Worm (Caenorhabditis elegans) whole organism, L3 larva: ENCODE data around the gene pdcd-2.
A peak's percentile ranks its signal among the peaks of the same experiment; 100 is the strongest.

ENCODE experiments used
- R02D3.7 ChIP-seq: fragments of 150-350 bp; optimal IDR thresholded peaks from 2 replicates; lab custom pipeline; 2014; ENCODE audit warnings: missing biosample characterization, missing genetic modification characterization
- ZK546.5 ChIP-seq: sonication (generic microtip); optimal IDR thresholded peaks from 2 replicates; lab custom pipeline; 2017; ENCODE audit warnings: missing biosample characterization, missing genetic modification characterization
- aly-2 ChIP-seq: fragments of 150-350 bp; optimal IDR thresholded peaks from 2 replicates; lab custom pipeline; 2014; ENCODE audit warnings: missing biosample characterization, missing genetic modification characterization
- ama-1 ChIP-seq: fragments of 150-350 bp; optimal IDR thresholded peaks from 2 replicates; lab custom pipeline; 2018
- ceh-28 ChIP-seq: fragments of 150-350 bp; optimal IDR thresholded peaks from 2 replicates; lab custom pipeline; 2014; ENCODE audit warnings: missing biosample characterization, missing genetic modification reagents, missing genetic modification characterization
- ceh-82 ChIP-seq: fragments of 150-350 bp; optimal IDR thresholded peaks from 2 replicates; lab custom pipeline; 2014; ENCODE audit warnings: missing biosample characterization, missing genetic modification characterization
- ceh-9 ChIP-seq: sonication (generic microtip); optimal IDR thresholded peaks from 2 replicates; lab custom pipeline; 2018; ENCODE audit warnings: missing biosample characterization, missing genetic modification characterization
- egl-27 ChIP-seq: sonication (generic microtip); optimal IDR thresholded peaks from 4 replicates; lab custom pipeline; 2017; ENCODE audit warnings: missing biosample characterization, missing genetic modification reagents, missing genetic modification characterization
- egl-5 ChIP-seq: fragments of 150-350 bp; optimal IDR thresholded peaks from 2 replicates; lab custom pipeline; 2017; ENCODE audit warnings: missing biosample characterization, missing genetic modification reagents, missing genetic modification characterization, inconsistent platforms
- elt-2 ChIP-seq: sonication (generic microtip); optimal IDR thresholded peaks from 2 replicates; lab custom pipeline; 2016; ENCODE audit warnings: missing genetic modification reagents, mild to moderate bottlenecking, missing genetic modification characterization, missing compliant biosample characterization
- elt-3 ChIP-seq, 3 experiments: fragments of 150-350 bp in 1 of 3; sonication (generic microtip) in 2 of 3; optimal IDR thresholded peaks; 2 replicates in 2 of 3; 4 replicates in 1 of 3; lab custom pipeline; 2014 to 2017; ENCODE audit warnings: missing biosample characterization in 3 of 3, missing genetic modification characterization in 3 of 3
- fkh-10 ChIP-seq: sonication (generic microtip); optimal IDR thresholded peaks from 2 replicates; lab custom pipeline; 2017; ENCODE audit warnings: missing biosample characterization, missing genetic modification reagents, missing genetic modification characterization
- fkh-2 ChIP-seq: fragments of 150-350 bp; optimal IDR thresholded peaks from 2 replicates; lab custom pipeline; 2014; ENCODE audit warnings: missing biosample characterization, missing genetic modification reagents, missing genetic modification characterization
- hmg-11 ChIP-seq: sonication (generic microtip); optimal IDR thresholded peaks from 2 replicates; lab custom pipeline; 2016; ENCODE audit warnings: missing genetic modification characterization, missing compliant biosample characterization
- jun-1 ChIP-seq: fragments of 150-350 bp; optimal IDR thresholded peaks from 2 replicates; lab custom pipeline; 2014; ENCODE audit warnings: missing biosample characterization, missing genetic modification reagents, missing genetic modification characterization
- lin-15B ChIP-seq: fragments of 150-350 bp; optimal IDR thresholded peaks from 2 replicates; lab custom pipeline; 2014; ENCODE audit warnings: missing biosample characterization, missing genetic modification characterization
- lin-39 ChIP-seq: fragments of 150-350 bp; optimal IDR thresholded peaks from 2 replicates; lab custom pipeline; 2018; ENCODE audit warnings: missing biosample characterization, missing genetic modification reagents, missing genetic modification characterization
- lsy-12 ChIP-seq: sonication (generic microtip); optimal IDR thresholded peaks from 2 replicates; lab custom pipeline; 2016; ENCODE audit warnings: mild to moderate bottlenecking, missing genetic modification characterization, missing compliant biosample characterization
- mdl-1 ChIP-seq: fragments of 150-350 bp; optimal IDR thresholded peaks from 2 replicates; lab custom pipeline; 2014; ENCODE audit warnings: missing biosample characterization, missing genetic modification characterization
- mml-1 ChIP-seq: fragments of 150-350 bp; sonication (generic microtip); optimal IDR thresholded peaks from 3 replicates; lab custom pipeline; 2014; ENCODE audit warnings: missing biosample characterization, missing genetic modification characterization
- nfya-1 ChIP-seq: sonication (generic microtip); optimal IDR thresholded peaks from 2 replicates; lab custom pipeline; 2017; ENCODE audit warnings: missing genetic modification characterization, mild to moderate bottlenecking, missing compliant biosample characterization, antibody characterized with exemption, moderate library complexity; ENCODE audit not compliant: insufficient read depth
- nhr-11 ChIP-seq: fragments of 150-350 bp; optimal IDR thresholded peaks from 2 replicates; lab custom pipeline; 2014; ENCODE audit warnings: missing biosample characterization, missing genetic modification characterization
- nhr-23 ChIP-seq: fragments of 150-350 bp; optimal IDR thresholded peaks from 2 replicates; lab custom pipeline; 2014; ENCODE audit warnings: missing biosample characterization, missing genetic modification reagents, missing genetic modification characterization
- nhr-237 ChIP-seq: fragments of 150-350 bp; optimal IDR thresholded peaks from 2 replicates; lab custom pipeline; 2014; ENCODE audit warnings: missing biosample characterization, missing genetic modification characterization
- nhr-25 ChIP-seq: sonication (generic microtip); optimal IDR thresholded peaks from 2 replicates; lab custom pipeline; 2017; ENCODE audit warnings: missing biosample characterization, missing genetic modification characterization
- nhr-43 ChIP-seq: sonication (generic microtip); optimal IDR thresholded peaks from 2 replicates; lab custom pipeline; 2016; ENCODE audit warnings: mild to moderate bottlenecking, missing genetic modification characterization, missing compliant biosample characterization; ENCODE audit not compliant: poor library complexity, severe bottlenecking
- nhr-67 ChIP-seq: fragments of 150-350 bp; optimal IDR thresholded peaks from 2 replicates; lab custom pipeline; 2014; ENCODE audit warnings: missing biosample characterization, missing genetic modification characterization
- nhr-76 ChIP-seq: fragments of 150-350 bp; sonication (generic microtip); optimal IDR thresholded peaks from 5 replicates; lab custom pipeline; 2014; ENCODE audit warnings: missing biosample characterization, missing genetic modification characterization
- nhr-77 ChIP-seq: fragments of 150-350 bp; optimal IDR thresholded peaks from 2 replicates; lab custom pipeline; 2014; ENCODE audit warnings: missing biosample characterization, missing genetic modification characterization
- pha-4 ChIP-seq: fragments of 150-350 bp; optimal IDR thresholded peaks from 2 replicates; lab custom pipeline; 2014; ENCODE audit warnings: missing biosample characterization, missing genetic modification reagents, missing genetic modification characterization
- pqm-1 ChIP-seq: fragments of 150-350 bp; optimal IDR thresholded peaks from 2 replicates; lab custom pipeline; 2017; ENCODE audit warnings: missing biosample characterization, missing genetic modification characterization, inconsistent platforms
- sea-2 ChIP-seq: fragments of 150-350 bp; sonication (generic microtip); optimal IDR thresholded peaks from 4 replicates; lab custom pipeline; 2014; ENCODE audit warnings: missing biosample characterization, missing genetic modification reagents, missing genetic modification characterization
- skn-1 ChIP-seq: fragments of 150-350 bp; optimal IDR thresholded peaks from 2 replicates; lab custom pipeline; 2014; ENCODE audit warnings: missing biosample characterization, missing genetic modification characterization
- snpc-4 ChIP-seq: fragments of 150-350 bp; optimal IDR thresholded peaks from 2 replicates; lab custom pipeline; 2014; ENCODE audit warnings: missing biosample characterization, missing genetic modification characterization
- tbx-2 ChIP-seq: sonication (generic microtip); optimal IDR thresholded peaks from 2 replicates; lab custom pipeline; 2016; ENCODE audit warnings: mild to moderate bottlenecking, missing genetic modification characterization, missing compliant biosample characterization
- unc-39 ChIP-seq: sonication (generic microtip); optimal IDR thresholded peaks from 4 replicates; lab custom pipeline; 2017; ENCODE audit warnings: missing biosample characterization, missing genetic modification characterization
- unc-62 ChIP-seq: fragments of 150-350 bp; sonication (generic microtip); optimal IDR thresholded peaks from 4 replicates; lab custom pipeline; 2014; ENCODE audit warnings: missing biosample characterization, missing genetic modification reagents, missing genetic modification characterization
- zag-1 ChIP-seq: fragments of 150-350 bp; optimal IDR thresholded peaks from 2 replicates; lab custom pipeline; 2014; ENCODE audit warnings: missing biosample characterization, missing genetic modification characterization
- ztf-4 ChIP-seq: fragments of 150-350 bp; optimal IDR thresholded peaks from 2 replicates; lab custom pipeline; 2014; ENCODE audit warnings: missing biosample characterization, missing genetic modification characterization

pdcd-2 gene

ce11 chrIII:4434294-4434781 is 16.5 kb upstream of the pdcd-2 start, which contains the start of gene C28A5.1:
Gene C28A5.1, minus strand, starts transcription at chrIII:4434344.
- TF ChIP-seq zag-1 (tag; lab: Kevin White, UChicago) (no peak), mdl-1 (no peak), nfya-1 (tag; lab: Kevin White, UChicago) (no peak), nhr-77 (no peak), elt-3 (tag; optimal IDR thresholded peaks at IDR 0.05; lab: Kevin White, UChicago) (no peak), ceh-82 (tag; lab: Kevin White, UChicago) (no peak), unc-62 (GFP tag; lab: Kevin White, UChicago) (no peak), aly-2 (tag; lab: Kevin White, UChicago) (no peak)
- TF ChIP-seq, all 47 proteins: peak for 0

ce11 chrIII:4429402-4429801 is 11.5 kb upstream of the pdcd-2 start, which contains the start of gene C28A5.6:
Gene C28A5.6, minus strand, starts transcription at chrIII:4429502.
- no peak for TF ChIP-seq nhr-67
- TF ChIP-seq ZK546.5 (tag; lab: Kevin White, UChicago): no peak
- no peak for TF ChIP-seq pha-4 (tag; lab: Kevin White, UChicago)
- TF ChIP-seq nhr-25: no peak
- TF ChIP-seq aly-2 (tag; lab: Kevin White, UChicago): no peak
- TF ChIP-seq nhr-77: no peak
- TF ChIP-seq nhr-76 (tag; lab: Kevin White, UChicago): no peak
- TF ChIP-seq nhr-23: no peak
- no peak for TF ChIP-seq elt-3 (tag; optimal IDR thresholded peaks at IDR 0.05; lab: Kevin White, UChicago)
- no peak for TF ChIP-seq egl-5 (tag; lab: Kevin White, UChicago)
- no peak for TF ChIP-seq unc-39 (tag; lab: Kevin White, UChicago)
- TF ChIP-seq egl-27 (tag; lab: Kevin White, UChicago): no peak
- no peak for TF ChIP-seq snpc-4
- TF ChIP-seq skn-1 (tag; lab: Kevin White, UChicago): no peak
- no peak for TF ChIP-seq ceh-9 (tag; lab: Kevin White, UChicago)

ce11 chrIII:4428797-4429196 is 10.9 kb upstream of the pdcd-2 start:
- TF ChIP-seq nhr-76 (tag; lab: Kevin White, UChicago): no peak
- TF ChIP-seq lin-39 (tag; lab: Kevin White, UChicago): no peak
- no peak for TF ChIP-seq sea-2 (GFP tag; lab: Kevin White, UChicago)
- no peak for TF ChIP-seq fkh-2 (tag; lab: Kevin White, UChicago)
- TF ChIP-seq pqm-1 (tag; lab: Kevin White, UChicago): no peak
- TF ChIP-seq jun-1 (tag; lab: Kevin White, UChicago): no peak
- no peak for TF ChIP-seq nhr-67
- TF ChIP-seq ceh-9 (tag; lab: Kevin White, UChicago): no peak
- no peak for TF ChIP-seq pha-4 (tag; lab: Kevin White, UChicago)
- peak; percentile 23 for TF ChIP-seq snpc-4
- TF ChIP-seq elt-2: peak; percentile 20
- no peak for TF ChIP-seq nhr-237 (tag; lab: Kevin White, UChicago)
- no peak for TF ChIP-seq mml-1 (tag; lab: Kevin White, UChicago)
- no peak for TF ChIP-seq ceh-28 (tag; lab: Kevin White, UChicago)
- no peak for TF ChIP-seq nhr-43

ce11 chrIII:4426711-4427218 is 8.9 kb upstream of the pdcd-2 start:
- peak; percentile 3 for TF ChIP-seq nhr-43
- TF ChIP-seq snpc-4: peak; percentile 90

- TF ChIP-seq lin-39 (tag; lab: Kevin White, UChicago): no peak
- TF ChIP-seq sea-2 (GFP tag; lab: Kevin White, UChicago): no peak
- TF ChIP-seq hmg-11 (tag; lab: Kevin White, UChicago): peak; percentile 50
- TF ChIP-seq R02D3.7: peak; percentile 26
- TF ChIP-seq egl-27 (tag; lab: Kevin White, UChicago): no peak
- TF ChIP-seq nhr-23: peak; percentile 66
- no peak for TF ChIP-seq tbx-2
- TF ChIP-seq skn-1 (tag; lab: Kevin White, UChicago): peak; percentile 29
- TF ChIP-seq pha-4 (tag; lab: Kevin White, UChicago): peak; percentile 55
- no peak for TF ChIP-seq nhr-77
- TF ChIP-seq nhr-76 (tag; lab: Kevin White, UChicago): no peak
- no peak for TF ChIP-seq lsy-12 (tag; lab: Kevin White, UChicago)
- TF ChIP-seq pqm-1 (tag; lab: Kevin White, UChicago): no peak
- TF ChIP-seq fkh-10 (GFP tag; lab: Kevin White, UChicago): no peak
- peak; percentile 60 for TF ChIP-seq snpc-4
- TF ChIP-seq nfya-1 (tag; lab: Kevin White, UChicago): peak; percentile 65
- peak; percentile 75 for TF ChIP-seq lin-15B (tag; lab: Kevin White, UChicago)
- TF ChIP-seq nhr-11 (tag; lab: Kevin White, UChicago): no peak
- peak; percentile 17 for TF ChIP-seq ama-1 (lab: Kevin White, UChicago)
- no peak for TF ChIP-seq egl-5 (tag; lab: Kevin White, UChicago)
- TF ChIP-seq zag-1 (tag; lab: Kevin White, UChicago): no peak
- no peak for TF ChIP-seq ztf-4 (tag; lab: Kevin White, UChicago)
- TF ChIP-seq ceh-28 (tag; lab: Kevin White, UChicago): no peak
- no peak for TF ChIP-seq aly-2 (tag; lab: Kevin White, UChicago)
- TF ChIP-seq unc-39 (tag; lab: Kevin White, UChicago): no peak
- no peak for TF ChIP-seq nhr-237 (tag; lab: Kevin White, UChicago)
- no peak for TF ChIP-seq ZK546.5 (tag; lab: Kevin White, UChicago)
These were observed 1.5 kb upstream of the pdcd-2 start, which contains the start of the genes R07E5.7 and cku-80 for ce11 chrIII:4419117-4419978. Gene R07E5.7, minus strand, starts transcription at chrIII:4419167. Gene cku-80, plus strand, starts transcription at chrIII:4419848.
